Worm (Caenorhabditis elegans): ENCODE data around the gene gst-18.

Gene gst-18

DNA sequence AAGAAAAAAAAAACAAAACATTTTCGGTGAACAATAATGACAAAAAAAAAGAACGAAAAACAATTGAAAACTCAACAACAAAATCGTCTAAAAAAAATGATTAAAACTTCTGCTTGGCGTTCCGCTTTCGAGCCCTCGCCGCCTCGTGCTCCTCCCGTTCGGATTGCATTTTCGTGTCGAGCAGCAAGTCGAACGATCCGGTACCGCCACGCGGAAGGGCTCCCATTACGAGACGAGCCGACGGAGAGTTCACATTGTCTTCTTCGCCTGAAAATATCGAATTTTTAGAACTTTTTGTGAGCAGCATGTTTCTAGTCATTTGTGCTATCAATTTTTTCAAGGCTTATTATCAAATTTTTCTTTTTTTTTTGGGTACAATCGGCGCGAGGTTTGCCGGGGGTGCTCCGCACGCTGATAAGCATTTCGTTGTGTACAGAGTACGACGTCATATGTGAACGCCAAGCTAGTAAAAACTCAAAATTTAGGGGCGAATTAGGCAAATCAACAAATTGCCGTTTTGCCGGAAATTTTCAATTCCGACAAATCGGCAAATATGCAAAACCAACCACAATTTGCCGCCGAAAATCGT, 40.1 kb upstream of the gst-18 start (continued):
- TF ChIP-seq mes-2 (tag; optimal IDR thresholded peaks at IDR 0.05; ENCODE audit: poor library complexity, severe bottlenecking) (no peak), Y48G9A.11 (GFP tag; IDR thresholded peaks at IDR 0.05) (no peak), unc-62 (GFP tag; optimal IDR thresholded peaks at IDR 0.05 in 1 of 2) (no peak), unc-62 (tag; optimal IDR thresholded peaks at IDR 0.05) (no peak), nhr-48 (tag; optimal IDR thresholded peaks at IDR 0.05) (peak; percentile 23), sdz-12 (GFP tag; optimal IDR thresholded peaks at IDR 0.05) (no peak), nhr-41 (GFP tag; IDR thresholded peaks at IDR 0.05) (no peak), zip-2 (tag; optimal IDR thresholded peaks at IDR 0.05) (no peak), fkh-10 (GFP tag; optimal IDR thresholded peaks at IDR 0.05) (no peak), nhr-28 (tag; optimal IDR thresholded peaks at IDR 0.05) (peak; percentile 75), nhr-10 (tag; optimal IDR thresholded peaks at IDR 0.05) (no peak), nhr-11 (tag; optimal IDR thresholded peaks at IDR 0.05) (no peak), spr-1 (tag; optimal IDR thresholded peaks at IDR 0.05) (no peak), lin-39 (tag; optimal IDR thresholded peaks at IDR 0.05) (no peak), lin-1 (GFP tag; IDR thresholded peaks at IDR 0.05) (no peak), skn-1 (tag; optimal IDR thresholded peaks at IDR 0.05) (no peak), ceh-28 (tag; optimal IDR thresholded peaks at IDR 0.05) (no peak), F44E2.7 (GFP tag; IDR thresholded peaks at IDR 0.05) (no peak), Y5F2A.4 (GFP tag; optimal IDR thresholded peaks at IDR 0.05) (no peak), saeg-2 (GFP tag; IDR thresholded peaks at IDR 0.05) (no peak)

DNA sequence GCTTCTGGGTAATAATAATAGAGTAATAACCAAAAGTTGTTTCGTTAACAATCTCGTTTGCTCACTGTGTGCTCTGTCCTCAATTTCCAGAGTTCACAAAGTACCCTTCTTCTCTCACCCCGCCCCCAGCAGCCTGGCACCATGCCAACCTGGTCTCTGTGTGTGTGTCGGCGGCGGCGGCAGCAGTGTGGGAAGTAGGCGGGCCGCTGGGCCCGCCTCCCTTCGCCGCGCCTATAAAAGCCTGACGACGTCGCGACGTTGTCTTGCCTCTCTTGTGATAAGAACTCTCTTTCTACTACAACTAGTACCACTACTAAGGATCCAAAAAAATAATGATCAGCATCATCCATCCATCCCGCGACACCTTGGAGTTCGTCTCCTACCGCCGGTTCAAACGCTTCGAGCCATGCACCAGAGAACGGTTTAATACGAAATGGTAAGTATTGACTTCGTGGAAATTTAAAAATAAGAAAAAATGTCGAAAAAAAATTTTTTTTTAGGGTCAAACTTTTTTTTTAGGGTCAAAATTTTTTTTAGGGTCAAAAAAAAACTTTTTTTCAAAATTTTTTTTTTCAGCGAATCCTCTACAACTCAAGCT, 38.3 kb upstream of the gst-18 start, which contains the start of gene C31C9.7:
Gene C31C9.7, plus strand, starts transcription at position 261 of the 598 bp plus-strand sequence.
- TF ChIP-seq mdl-1 (tag; optimal IDR thresholded peaks at IDR 0.05) (peak in 1 of 2 experiments; percentile 20), Y105C5A.15 (GFP tag; IDR thresholded peaks at IDR 0.05) (0 out of 2 replicates have a peak, but pooled peaks have one; percentile 22), F37D6.2 (tag; optimal IDR thresholded peaks at IDR 0.05) (no peak), hlh-11 (tag; optimal IDR thresholded peaks at IDR 0.05) (peak; percentile 77), nhr-48 (tag; optimal IDR thresholded peaks at IDR 0.05) (peak; percentile 81), aly-2 (tag; optimal IDR thresholded peaks at IDR 0.05) (no peak), R02D3.7 (tag; optimal IDR thresholded peaks at IDR 0.05) (no peak), nhr-28 (tag; optimal IDR thresholded peaks at IDR 0.05) (peak; percentile 9), set-16 (GFP tag; IDR thresholded peaks at IDR 0.05) (peak; percentile 94), zfp-2 (tag; optimal IDR thresholded peaks at IDR 0.05) (no peak), dmd-6 (GFP tag; IDR thresholded peaks at IDR 0.05) (peak; percentile 73), zip-2 (tag; optimal IDR thresholded peaks at IDR 0.05) (no peak), hlh-30 (tag; optimal IDR thresholded peaks at IDR 0.05; ENCODE audit: insufficient read depth) (peak; percentile 25), tag-97 (GFP tag; IDR thresholded peaks at IDR 0.05) (no peak), unc-39 (tag; optimal IDR thresholded peaks at IDR 0.05) (no peak), ama-1 (optimal IDR thresholded peaks at IDR 0.05) (peak; percentile 80), egl-43 (GFP tag; IDR thresholded peaks at IDR 0.05) (peak; percentile 28; the same call in 1 of the 2 replicates)

DNA sequence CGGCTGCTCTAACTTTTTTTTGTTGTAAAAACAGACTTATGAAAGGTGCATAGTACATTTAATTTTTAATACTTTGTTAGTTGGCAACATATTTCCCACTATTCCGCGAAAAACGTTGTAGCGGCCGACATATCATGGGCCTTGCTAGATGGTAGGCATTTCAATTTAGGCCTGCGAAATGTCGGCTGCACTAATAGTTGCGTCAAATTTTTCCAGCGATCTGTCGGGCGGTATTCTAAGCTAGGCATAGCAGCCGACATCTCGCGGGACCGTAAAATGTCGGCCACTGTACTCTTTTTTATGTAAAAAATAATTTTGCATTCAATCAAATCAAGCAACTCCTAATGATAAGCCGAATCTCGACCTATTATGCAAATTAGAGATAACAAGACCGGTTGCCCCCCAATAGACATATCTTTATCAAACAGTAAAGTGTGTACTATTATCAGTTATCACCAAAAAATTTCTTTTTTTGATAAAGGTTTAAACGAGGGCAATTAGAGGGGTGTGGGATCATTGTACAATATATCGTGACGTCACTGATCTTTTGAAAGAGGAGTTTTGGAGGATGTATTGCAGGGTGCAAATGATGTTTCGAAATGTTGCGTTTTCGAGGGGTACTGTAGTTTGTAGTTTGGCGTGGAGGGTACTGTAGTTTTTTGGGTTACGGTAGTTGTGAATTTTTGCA, 34.5 kb upstream of the gst-18 start:
- no peak for TF ChIP-seq lin-39 (tag; optimal IDR thresholded peaks at IDR 0.05)
- TF ChIP-seq nhr-77 (tag; optimal IDR thresholded peaks at IDR 0.05): peak; percentile 85
- TF ChIP-seq F26F4.8 (GFP tag; conservative IDR thresholded peaks at IDR 0.05): no peak
- TF ChIP-seq attf-4 (tag; optimal IDR thresholded peaks at IDR 0.05): no peak
- TF ChIP-seq zfp-2 (tag; optimal IDR thresholded peaks at IDR 0.05): no peak
- TF ChIP-seq spr-3 (GFP tag; optimal IDR thresholded peaks at IDR 0.05): no peak
- TF ChIP-seq nhr-237 (tag; optimal IDR thresholded peaks at IDR 0.05): no peak
- TF ChIP-seq mxl-2 (GFP tag; conservative IDR thresholded peaks at IDR 0.05): no peak
- no peak for TF ChIP-seq Y5F2A.4 (GFP tag; optimal IDR thresholded peaks at IDR 0.05)
- peak; percentile 93 for TF ChIP-seq dve-1 (tag; optimal IDR thresholded peaks at IDR 0.05; ENCODE audit: insufficient read depth)
- TF ChIP-seq ztf-7 (tag; optimal IDR thresholded peaks at IDR 0.05): no peak
- peak; percentile 82 for TF ChIP-seq nhr-28 (tag; optimal IDR thresholded peaks at IDR 0.05)
- TF ChIP-seq nhr-102 (tag; optimal IDR thresholded peaks at IDR 0.05): no peak
- TF ChIP-seq php-3 (GFP tag; IDR thresholded peaks at IDR 0.05): peak; percentile 67
- no peak for TF ChIP-seq ceh-82 (tag; optimal IDR thresholded peaks at IDR 0.05)
- TF ChIP-seq ztf-11 (tag; optimal IDR thresholded peaks at IDR 0.05): no peak
- TF ChIP-seq nhr-6 (tag; optimal IDR thresholded peaks at IDR 0.05): no peak
- TF ChIP-seq Y75B8A.6 (GFP tag; IDR thresholded peaks at IDR 0.05): no peak
